Fruit fly (Drosophila melanogaster): Measurements from ENCODE around the gene lic.

Gene lic

DNA sequence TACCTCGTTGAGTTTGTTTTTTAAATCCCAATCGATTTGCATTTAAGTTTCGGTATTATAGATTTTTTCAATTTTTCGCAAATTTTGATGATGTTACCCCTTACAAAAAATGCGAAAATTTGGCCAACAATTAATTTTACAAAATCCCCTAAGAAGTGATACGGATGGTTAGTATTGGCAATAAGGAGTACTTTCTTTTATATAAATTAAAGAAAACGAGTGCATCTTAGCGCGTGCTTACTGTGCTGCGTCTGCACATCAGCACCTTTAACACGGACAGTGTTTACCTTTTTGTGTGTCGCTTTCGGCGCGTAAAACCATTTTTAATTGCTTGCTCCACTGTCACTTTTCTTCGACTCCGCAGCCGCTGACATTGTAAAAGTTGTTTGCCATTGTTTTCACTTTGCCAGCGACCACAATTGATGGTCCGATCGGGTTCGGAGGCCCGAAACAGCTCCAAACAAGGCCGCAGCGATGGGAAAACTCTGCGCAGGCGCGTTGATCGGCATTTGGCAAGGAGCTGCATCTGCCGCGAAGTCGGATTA, 23.0 kb downstream of the lic start (continued):
- peak; percentile 37 for TF ChIP-seq Med (GFP tag)
- TF ChIP-seq Taf1 (GFP tag; IDR thresholded peaks at IDR 0.05) = no peak

DNA sequence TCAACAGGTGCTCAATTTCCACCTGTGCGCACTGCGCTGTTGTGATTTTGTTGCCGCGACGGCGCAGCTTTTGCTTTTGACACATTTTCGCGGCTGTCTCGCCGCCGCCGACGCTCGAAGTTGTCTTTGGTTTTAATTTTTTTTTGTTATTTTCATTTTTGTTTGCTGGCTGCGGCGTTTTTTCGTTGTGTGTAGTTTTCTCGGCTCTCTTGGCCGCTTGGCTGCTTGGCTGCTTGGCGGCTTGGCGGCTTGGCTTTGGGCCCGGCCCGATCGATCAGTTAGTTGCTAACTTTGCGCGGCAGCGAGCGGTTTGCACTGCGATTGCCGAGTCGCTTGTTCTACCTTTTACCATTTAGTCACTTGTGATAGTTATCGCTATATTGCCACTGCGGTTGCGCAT, 23.9 kb downstream of the lic start, which contains the start of gene CG42237:
TSS of gene CG42237 (plus strand) at position 271 of the 400 bp plus-strand sequence.
- TF ChIP-seq ken (GFP tag; IDR thresholded peaks at IDR 0.05) (0 out of 3 replicates have a peak, but pooled peaks have one; percentile 19), nom (GFP tag; optimal IDR thresholded peaks at IDR 0.05) (peak; percentile 67), ara (GFP tag; IDR thresholded peaks at IDR 0.05) (0 out of 2 replicates have a peak, but pooled peaks have one; percentile 31), CG10654 (GFP tag; optimal IDR thresholded peaks at IDR 0.05) (no peak), rib (GFP tag; IDR thresholded peaks at IDR 0.05) (0 out of 2 replicates have a peak, but pooled peaks have one; percentile 11), Adf1 (GFP tag; IDR thresholded peaks at IDR 0.05) (peak; percentile 48; the same call in 1 of the 2 replicates), Med (GFP tag) (peak; percentile 72), CG9932 (GFP tag; IDR thresholded peaks at IDR 0.05) (peak; percentile 39), CG32772 (GFP tag; IDR thresholded peaks at IDR 0.05) (peak; percentile 40; the same call in 1 of the 2 replicates), ci (GFP tag; IDR thresholded peaks at IDR 0.05) (0 out of 3 replicates have a peak, but pooled peaks have one; percentile 24), chm (GFP tag; IDR thresholded peaks at IDR 0.05) (peak; percentile 21; the same call in 1 of the 2 replicates), row (GFP tag; IDR thresholded peaks at IDR 0.05) (0 out of 3 replicates have a peak, but pooled peaks have one; percentile 48), CG13287 (GFP tag; IDR thresholded peaks at IDR 0.05; ENCODE audit: partially characterized antibody) (0 out of 2 replicates have a peak, but pooled peaks have one; percentile 10), CG6175 (GFP tag; IDR thresholded peaks at IDR 0.05) (peak; percentile 39; the same call in 1 of the 3 replicates), pb (GFP tag; optimal IDR thresholded peaks at IDR 0.05) (no peak), onecut (GFP tag; IDR thresholded peaks at IDR 0.05) (peak; percentile 29; the same call in 1 of the 2 replicates), vvl (GFP tag; IDR thresholded peaks at IDR 0.05) (0 out of 2 replicates have a peak, but pooled peaks have one; percentile 43), bigmax (GFP tag; optimal IDR thresholded peaks at IDR 0.05) (no peak), Jarid2 (GFP tag; optimal IDR thresholded peaks at IDR 0.05) (peak; percentile 4), nmo (GFP tag; optimal IDR thresholded peaks at IDR 0.05) (no peak), D19B (GFP tag; optimal IDR thresholded peaks at IDR 0.05) (peak; percentile 53), Drgx (GFP tag; IDR thresholded peaks at IDR 0.05) (peak; percentile 61), chinmo (GFP tag; IDR thresholded peaks at IDR 0.05; ENCODE audit: partially characterized antibody) (peak; percentile 64; the same call in 1 of the 4 replicates), CG10565 (GFP tag; optimal IDR thresholded peaks at IDR 0.05) (no peak)

DNA sequence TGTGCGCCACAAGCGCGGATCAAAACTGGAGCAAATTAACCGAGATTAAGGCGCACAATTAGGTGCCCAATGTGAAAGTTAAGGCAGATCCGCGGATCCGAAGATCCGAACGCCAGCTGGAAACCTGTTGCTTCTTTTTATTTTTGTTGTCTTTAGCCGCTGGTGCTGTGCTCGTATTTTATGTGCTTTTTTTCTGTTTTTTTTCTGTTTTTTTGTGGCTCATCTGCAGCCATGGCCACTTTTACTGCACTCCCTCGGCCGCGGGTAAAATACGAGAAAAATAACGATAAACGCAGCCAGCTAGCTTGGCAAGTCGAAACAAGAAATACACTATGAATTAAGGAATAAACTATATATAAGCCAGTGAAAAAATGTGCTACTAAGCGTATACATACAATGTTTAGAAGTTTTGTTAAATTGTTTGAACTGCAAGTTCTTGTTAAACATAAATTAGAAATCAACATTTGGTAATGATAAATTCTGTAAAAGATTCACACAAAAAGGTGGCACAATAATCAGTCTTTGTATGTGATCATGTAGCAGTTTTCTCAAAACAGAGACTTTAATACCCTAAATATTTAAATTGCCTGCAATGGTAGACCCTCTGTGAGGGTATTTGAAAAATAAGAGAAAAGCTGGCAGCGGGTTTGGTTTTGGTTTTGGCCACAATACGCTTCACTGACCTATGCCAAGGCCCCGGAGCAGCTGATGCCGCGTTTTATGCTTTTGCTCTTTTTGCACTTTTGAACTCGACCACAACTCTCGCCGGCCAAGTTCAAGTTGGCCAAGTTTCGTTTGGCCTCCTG, 25.7 kb downstream of the lic start:
- TF ChIP-seq CG2120 (GFP tag; optimal IDR thresholded peaks at IDR 0.05) = no peak
- TF ChIP-seq row (GFP tag; IDR thresholded peaks at IDR 0.05) = peak; percentile 22; the same call in 2 of the 3 replicates
- TF ChIP-seq D19A (tag; optimal IDR thresholded peaks at IDR 0.05) = peak; percentile 69
- no peak for TF ChIP-seq CG6854 (GFP tag; optimal IDR thresholded peaks at IDR 0.05)
- no peak for TF ChIP-seq gsb-n (tag; optimal IDR thresholded peaks at IDR 0.05)
- TF ChIP-seq pita (GFP tag; optimal IDR thresholded peaks at IDR 0.05) = no peak
- TF ChIP-seq dmrt99B (tag; optimal IDR thresholded peaks at IDR 0.05) = peak; percentile 22
- TF ChIP-seq Med (GFP tag) = peak; percentile 57
- no peak for TF ChIP-seq CG3407 (GFP tag; optimal IDR thresholded peaks at IDR 0.05)
- TF ChIP-seq bcd (GFP tag; optimal IDR thresholded peaks at IDR 0.05) = no peak
- peak; percentile 5 for TF ChIP-seq CG13424 (tag; optimal IDR thresholded peaks at IDR 0.05)
- TF ChIP-seq CG6254 (GFP tag; optimal IDR thresholded peaks at IDR 0.05) = no peak
- TF ChIP-seq Side (GFP tag; optimal IDR thresholded peaks at IDR 0.05) = no peak
- TF ChIP-seq bab2 (GFP tag; optimal IDR thresholded peaks at IDR 0.05) = peak; percentile 3
- no peak for TF ChIP-seq CG1529 (GFP tag; optimal IDR thresholded peaks at IDR 0.05)
- no peak for TF ChIP-seq CG2199 (GFP tag; IDR thresholded peaks at IDR 0.05)
- no peak for TF ChIP-seq oc (tag; optimal IDR thresholded peaks at IDR 0.05)
- TF ChIP-seq dmrt11E (tag; optimal IDR thresholded peaks at IDR 0.05) = no peak
- TF ChIP-seq TFAM (GFP tag; optimal IDR thresholded peaks at IDR 0.05) = no peak
- peak; percentile 36; the same call in 1 of the 2 replicates for TF ChIP-seq CG31441 (GFP tag; IDR thresholded peaks at IDR 0.05)
- TF ChIP-seq CG9727 (GFP tag; optimal IDR thresholded peaks at IDR 0.05) = no peak
- TF ChIP-seq Sry-β (GFP tag; optimal IDR thresholded peaks at IDR 0.05) = no peak
- no peak for TF ChIP-seq hb (GFP tag; IDR thresholded peaks at IDR 0.05; ENCODE audit: partially characterized antibody)

Data from whole organism, embryonic.